Worm (Caenorhabditis elegans) whole organism, early embryonic: Measurements from ENCODE around the gene nhr-214.

Source experiments
- F13C5.2 ChIP-seq: sonication (generic microtip); optimal IDR thresholded peaks from 2 replicates; lab custom pipeline; 2017; ENCODE audit warnings: mild to moderate bottlenecking, missing genetic modification characterization, inconsistent platforms, missing compliant biosample characterization
- ama-1 ChIP-seq: fragments of 150-350 bp; optimal IDR thresholded peaks from 2 replicates; lab custom pipeline; 2014
- ets-7 ChIP-seq: sonication (generic microtip); optimal IDR thresholded peaks from 2 replicates; lab custom pipeline; 2016; ENCODE audit warnings: missing genotype, missing genetic modification characterization, missing compliant biosample characterization
- flt-1 ChIP-seq: fragments of 200-800 bp; sonication (Bioruptor generic); IDR thresholded peaks from 2 replicates; pipeline ENCODE4 v1.3.6; 2022; ENCODE audit warnings: missing genetic modification characterization, missing compliant biosample characterization
- hmbx-1 ChIP-seq: sonication (generic microtip); optimal IDR thresholded peaks from 2 replicates; lab custom pipeline; 2016; ENCODE audit warnings: mild to moderate bottlenecking, missing genetic modification characterization, missing compliant biosample characterization
- hnd-1 ChIP-seq: sonication (generic microtip); optimal IDR thresholded peaks from 2 replicates; lab custom pipeline; 2016; ENCODE audit warnings: missing genetic modification characterization, missing compliant biosample characterization
- pes-1 ChIP-seq: fragments of 200-800 bp; sonication (Bioruptor generic); IDR thresholded peaks from 2 replicates; pipeline ENCODE4 v1.3.6; 2022; ENCODE audit warnings: missing genetic modification reagents, missing genetic modification characterization, missing compliant biosample characterization
- scrt-1 ChIP-seq: fragments of 200-800 bp; sonication (Bioruptor generic); IDR thresholded peaks from 2 replicates; pipeline ENCODE4 v1.3.6; 2022; ENCODE audit warnings: missing genetic modification characterization, missing compliant biosample characterization
- sea-1 ChIP-seq: fragments of 200-800 bp; sonication (Bioruptor generic); conservative IDR thresholded peaks from 2 replicates; pipeline ENCODE4 v1.3.6; 2022; ENCODE audit warnings: missing genetic modification characterization, missing compliant biosample characterization
- tbx-11 ChIP-seq: fragments of 200-800 bp; sonication (Bioruptor generic); IDR thresholded peaks from 2 replicates; pipeline ENCODE4 v1.3.6; 2022; ENCODE audit warnings: missing genetic modification characterization, missing compliant biosample characterization
- tbx-37 ChIP-seq: fragments of 200-800 bp; sonication (Bioruptor generic); conservative IDR thresholded peaks from 2 replicates; pipeline ENCODE4 v1.3.6; 2022; ENCODE audit warnings: missing genetic modification reagents, missing genetic modification characterization, missing compliant biosample characterization

ce11 chrX:12664443-12664842 lies 37.4 kb downstream of the nhr-214 start:
- TF ChIP-seq flt-1 (GFP tag; lab: Robert Waterston, UW) (no peak), sea-1 (GFP tag; lab: Robert Waterston, UW) (no peak), ets-7 (no peak), ama-1 (lab: Kevin White, UChicago) (no peak), hnd-1 (tag; lab: Kevin White, UChicago) (no peak), tbx-11 (GFP tag; lab: Robert Waterston, UW) (no peak), hmbx-1 (tag; lab: Kevin White, UChicago) (no peak), scrt-1 (GFP tag; lab: Robert Waterston, UW) (no peak), tbx-37 (no peak), pes-1 (no peak), F13C5.2 (tag; lab: Kevin White, UChicago) (no peak)
